Fruit fly (Drosophila melanogaster): ENCODE data around the gene wdb.

The wdb gene

DNA sequence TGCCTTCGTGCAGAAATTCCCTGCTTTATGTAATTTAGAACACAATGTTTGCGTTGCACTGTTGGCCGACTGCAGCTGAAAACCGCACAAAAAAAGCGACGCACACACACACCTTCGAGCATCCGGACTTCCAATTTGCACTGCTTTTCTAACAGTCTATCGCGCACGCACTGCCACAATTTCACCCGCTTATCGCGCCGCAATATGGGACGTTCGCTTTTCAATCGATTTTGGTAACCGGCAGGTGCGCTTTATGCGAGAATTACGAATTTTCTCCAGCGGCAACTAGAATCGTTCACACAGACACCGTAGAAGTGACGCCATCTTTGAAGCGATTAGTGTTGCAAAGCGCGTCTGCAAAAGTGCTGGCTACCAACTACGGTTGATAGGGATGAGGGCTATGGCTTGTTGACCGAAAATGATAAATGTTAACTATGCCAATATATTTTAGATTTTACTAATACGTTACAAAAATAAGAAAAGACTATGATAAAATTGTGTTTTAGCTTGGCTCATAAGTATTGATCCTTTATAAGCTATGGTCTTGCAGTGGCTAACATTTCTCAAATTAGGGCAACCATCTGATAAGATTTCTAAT is at the start of gene wdb:
TSS of gene wdb (minus strand) at position 352 of the 598 bp plus-strand sequence.
- TF ChIP-seq ttk (optimal IDR thresholded peaks at IDR 0.05) (no peak), Myc (optimal IDR thresholded peaks at IDR 0.05) (no peak), psq (optimal IDR thresholded peaks at IDR 0.05) (no peak), h (optimal IDR thresholded peaks at IDR 0.05) (no peak), Sin3A (optimal IDR thresholded peaks at IDR 0.05) (no peak), insv (optimal IDR thresholded peaks at IDR 0.05) (no peak)

dm6 chr3R:27625911-27626310 is 43.9 kb upstream of the wdb start, which contains the start of gene CG5612:
Gene CG5612 (minus strand): TSS chr3R:27626011.
- TF ChIP-seq ttk (optimal IDR thresholded peaks at IDR 0.05) (no peak), Sin3A (optimal IDR thresholded peaks at IDR 0.05) (no peak), Myc (optimal IDR thresholded peaks at IDR 0.05) (no peak), h (optimal IDR thresholded peaks at IDR 0.05) (no peak)

dm6 chr3R:27622993-27623392 is 41.0 kb upstream of the wdb start:
- TF ChIP-seq Myc (optimal IDR thresholded peaks at IDR 0.05) (no peak), psq (optimal IDR thresholded peaks at IDR 0.05) (no peak), h (optimal IDR thresholded peaks at IDR 0.05) (no peak), Sin3A (optimal IDR thresholded peaks at IDR 0.05) (no peak), insv (optimal IDR thresholded peaks at IDR 0.05) (no peak), ttk (optimal IDR thresholded peaks at IDR 0.05) (no peak)

DNA sequence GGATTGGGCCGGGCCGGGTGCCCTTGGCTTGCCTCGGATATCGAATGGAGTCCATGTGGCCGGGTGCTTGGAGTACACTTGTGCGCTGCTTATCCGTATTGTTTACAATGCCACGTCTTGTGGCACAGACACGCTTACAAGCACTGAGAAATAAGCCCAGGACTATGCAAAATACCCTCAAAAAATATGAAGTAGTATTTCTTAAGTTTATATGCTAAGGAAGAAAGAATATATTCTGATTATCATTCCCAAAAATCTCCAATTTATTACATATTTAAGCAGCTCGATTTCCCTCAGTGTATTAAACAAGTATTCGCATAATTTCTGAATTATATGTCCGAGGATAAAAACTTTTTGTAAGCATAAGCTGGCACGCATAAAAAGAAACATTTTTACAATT is 39.8 kb upstream of the wdb start:
- TF ChIP-seq h (optimal IDR thresholded peaks at IDR 0.05) (no peak), Sin3A (optimal IDR thresholded peaks at IDR 0.05) (no peak), ttk (optimal IDR thresholded peaks at IDR 0.05) (no peak), psq (optimal IDR thresholded peaks at IDR 0.05) (no peak), insv (optimal IDR thresholded peaks at IDR 0.05) (no peak), Myc (optimal IDR thresholded peaks at IDR 0.05) (no peak)

DNA sequence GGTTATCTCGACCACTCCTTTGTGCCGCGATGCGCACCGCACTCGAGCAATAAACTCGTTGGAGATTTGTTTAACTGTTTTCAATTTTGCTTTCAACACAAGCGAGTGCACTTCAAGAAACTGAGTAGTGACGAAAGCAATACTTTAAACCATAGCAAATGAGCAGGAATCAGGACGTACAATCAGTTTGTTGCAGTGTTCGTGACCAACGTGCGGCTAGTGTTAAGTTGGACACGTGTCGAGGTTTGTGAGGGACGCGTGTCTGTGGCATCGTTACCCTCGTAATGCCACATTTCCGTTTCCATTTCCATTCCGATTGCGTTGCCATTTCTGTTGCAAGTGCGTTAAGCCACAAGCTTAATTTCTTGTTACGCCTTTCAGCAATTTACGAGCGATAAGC is 34.5 kb upstream of the wdb start:
- TF ChIP-seq psq (optimal IDR thresholded peaks at IDR 0.05): no peak
- TF ChIP-seq Sin3A (optimal IDR thresholded peaks at IDR 0.05): no peak
- no peak for TF ChIP-seq insv (optimal IDR thresholded peaks at IDR 0.05)
- no peak for TF ChIP-seq ttk (optimal IDR thresholded peaks at IDR 0.05)
- no peak for TF ChIP-seq Myc (optimal IDR thresholded peaks at IDR 0.05)
- no peak for TF ChIP-seq h (optimal IDR thresholded peaks at IDR 0.05)

DNA sequence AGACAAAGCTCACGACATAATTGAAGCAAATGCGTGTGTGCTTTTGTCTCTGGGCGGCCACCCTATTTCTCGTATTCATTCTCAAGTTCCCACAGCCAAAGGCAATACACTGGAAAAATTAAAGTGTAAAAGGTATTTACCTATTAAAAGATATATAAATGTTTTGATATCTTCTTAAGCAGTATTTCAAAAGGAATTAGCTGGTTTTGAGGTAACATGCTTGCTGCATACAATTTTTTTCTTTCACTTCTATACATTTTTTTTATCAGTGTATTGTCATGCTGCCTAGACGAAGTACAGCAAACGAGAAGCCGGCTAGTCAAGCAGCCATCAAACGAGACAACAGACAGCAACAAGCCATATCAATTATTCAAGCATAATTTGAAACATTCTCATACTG is 31.8 kb upstream of the wdb start:
- TF ChIP-seq Myc (optimal IDR thresholded peaks at IDR 0.05): no peak
- TF ChIP-seq Sin3A (optimal IDR thresholded peaks at IDR 0.05): no peak
- no peak for TF ChIP-seq insv (optimal IDR thresholded peaks at IDR 0.05)
- no peak for TF ChIP-seq h (optimal IDR thresholded peaks at IDR 0.05)
- no peak for TF ChIP-seq ttk (optimal IDR thresholded peaks at IDR 0.05)
- no peak for TF ChIP-seq psq (optimal IDR thresholded peaks at IDR 0.05)

- TF ChIP-seq Myc (optimal IDR thresholded peaks at IDR 0.05): no peak
Measured at dm6 chr3R:27610622-27611021, 28.6 kb upstream of the wdb start.

dm6 chr3R:27609118-27610042 is 27.3 kb upstream of the wdb start:
- no peak for TF ChIP-seq Sin3A (optimal IDR thresholded peaks at IDR 0.05)

dm6 chr3R:27608536-27608935 is 26.5 kb upstream of the wdb start:
- TF ChIP-seq Myc (optimal IDR thresholded peaks at IDR 0.05) (no peak), Sin3A (optimal IDR thresholded peaks at IDR 0.05) (no peak), insv (optimal IDR thresholded peaks at IDR 0.05) (no peak), psq (optimal IDR thresholded peaks at IDR 0.05) (no peak), ttk (optimal IDR thresholded peaks at IDR 0.05) (no peak), h (optimal IDR thresholded peaks at IDR 0.05) (no peak)

DNA sequence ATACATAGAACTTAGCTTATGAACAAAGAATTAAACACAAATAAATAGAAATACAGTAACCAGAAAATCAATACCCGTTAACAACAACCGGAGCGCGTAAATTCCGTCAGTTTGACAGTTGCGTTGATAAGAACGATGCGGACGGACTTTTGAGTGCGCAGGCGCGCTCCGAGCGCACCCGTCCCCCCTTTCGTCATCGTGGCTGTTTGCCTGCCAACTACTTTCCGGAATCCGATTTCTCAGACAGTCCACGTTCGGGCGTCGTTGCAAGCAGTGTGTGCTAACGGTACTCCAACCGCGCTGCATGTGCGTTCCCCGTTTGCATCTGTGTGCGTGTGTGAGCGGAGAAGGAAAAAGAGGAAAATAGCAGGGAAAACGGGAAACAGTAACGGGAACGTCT is 26.0 kb upstream of the wdb start:
- TF ChIP-seq psq (optimal IDR thresholded peaks at IDR 0.05) (no peak), insv (optimal IDR thresholded peaks at IDR 0.05) (no peak), ttk (optimal IDR thresholded peaks at IDR 0.05) (no peak), h (optimal IDR thresholded peaks at IDR 0.05) (no peak), Sin3A (optimal IDR thresholded peaks at IDR 0.05) (no peak), Myc (optimal IDR thresholded peaks at IDR 0.05) (no peak)

dm6 chr3R:27607218-27607929 is 25.3 kb upstream of the wdb start, which contains the start of the genes dsd and Tusp:
Gene dsd (minus strand): TSS chr3R:27607396.
Gene Tusp (plus strand): TSS chr3R:27607879.
- TF ChIP-seq psq (optimal IDR thresholded peaks at IDR 0.05) (no peak), ttk (optimal IDR thresholded peaks at IDR 0.05) (no peak), Myc (optimal IDR thresholded peaks at IDR 0.05) (no peak), h (optimal IDR thresholded peaks at IDR 0.05) (no peak)

dm6 chr3R:27605534-27606250 is 23.7 kb upstream of the wdb start:
- no peak for TF ChIP-seq Myc (optimal IDR thresholded peaks at IDR 0.05)
- TF ChIP-seq ttk (optimal IDR thresholded peaks at IDR 0.05): no peak
- no peak for TF ChIP-seq Sin3A (optimal IDR thresholded peaks at IDR 0.05)
- TF ChIP-seq h (optimal IDR thresholded peaks at IDR 0.05): no peak
- no peak for TF ChIP-seq insv (optimal IDR thresholded peaks at IDR 0.05)
- TF ChIP-seq psq (optimal IDR thresholded peaks at IDR 0.05): no peak
